Fruit fly (Drosophila melanogaster) whole organism, embryonic: ENCODE results near the gene CG3815.

Source experiments
- Atf-2 ChIP-seq: fragments of 200-800 bp; sonication (Bioruptor generic); optimal IDR thresholded peaks from 2 replicates; lab custom pipeline; 2016; ENCODE audit warnings: missing biosample characterization, missing genetic modification characterization
- CG10565 ChIP-seq: fragments of 200-800 bp; sonication (Bioruptor generic); optimal IDR thresholded peaks from 3 replicates; lab custom pipeline; 2016; ENCODE audit warnings: missing biosample characterization, mild to moderate bottlenecking, missing genetic modification characterization
- CG10654 ChIP-seq: fragments of 200-800 bp; sonication (Bioruptor generic); optimal IDR thresholded peaks from 2 replicates; lab custom pipeline; 2016; ENCODE audit warnings: missing biosample characterization, missing genetic modification characterization
- CG11247 ChIP-seq: fragments of 200-800 bp; sonication (Bioruptor generic); IDR thresholded peaks from 2 replicates; pipeline ENCODE4 v1.3.6; 2022; ENCODE audit warnings: missing biosample characterization, missing genetic modification characterization
- CG11456 ChIP-seq: fragments of 200-800 bp; sonication (Bioruptor generic); IDR thresholded peaks from 3 replicates; pipeline ENCODE4 v1.3.6; 2022; ENCODE audit warnings: missing biosample characterization, missing genetic modification characterization
- CG14667 ChIP-seq: fragments of 200-800 bp; sonication (Bioruptor generic); IDR thresholded peaks from 2 replicates; pipeline ENCODE4 v1.3.6; 2022; ENCODE audit warnings: missing biosample characterization, missing genetic modification characterization
- CG14860 ChIP-seq: fragments of 200-800 bp; sonication (Bioruptor generic); IDR thresholded peaks from 3 replicates; pipeline ENCODE4 v1.3.6; 2022; ENCODE audit warnings: missing biosample characterization, missing genetic modification characterization; ENCODE audit not compliant: partially characterized antibody
- CG16815 ChIP-seq: fragments of 200-800 bp; sonication (Bioruptor generic); optimal IDR thresholded peaks from 3 replicates; lab custom pipeline; 2017; ENCODE audit warnings: missing biosample characterization, mild to moderate bottlenecking, missing genetic modification characterization
- CG17359 ChIP-seq: fragments of 200-800 bp; sonication (Bioruptor generic); optimal IDR thresholded peaks from 3 replicates; lab custom pipeline; 2018; ENCODE audit warnings: missing biosample characterization, mild to moderate bottlenecking, missing genetic modification characterization, moderate library complexity
- CG17568 ChIP-seq: fragments of 200-800 bp; sonication (Bioruptor generic); optimal IDR thresholded peaks from 2 replicates; lab custom pipeline; 2018; ENCODE audit warnings: missing biosample characterization, mild to moderate bottlenecking, missing genetic modification characterization, moderate library complexity
- CG17912 ChIP-seq: fragments of 200-800 bp; sonication (Bioruptor generic); optimal IDR thresholded peaks from 2 replicates; lab custom pipeline; 2018; ENCODE audit warnings: missing biosample characterization, mild to moderate bottlenecking, missing genetic modification characterization
- CG18599 ChIP-seq: fragments of 200-800 bp; sonication (Bioruptor generic); optimal IDR thresholded peaks from 3 replicates; lab custom pipeline; 2017; ENCODE audit warnings: missing biosample characterization, missing genetic modification characterization, mild to moderate bottlenecking, moderate library complexity, missing genetic modification reagents
- CG2199 ChIP-seq: fragments of 200-800 bp; sonication (Bioruptor generic); IDR thresholded peaks from 3 replicates; pipeline ENCODE4 v1.3.6; 2022; ENCODE audit warnings: missing biosample characterization, missing genetic modification characterization
- CG31365 ChIP-seq: fragments of 200-800 bp; sonication (Bioruptor generic); optimal IDR thresholded peaks from 2 replicates; lab custom pipeline; 2018; ENCODE audit warnings: missing biosample characterization, mild to moderate bottlenecking, missing genetic modification characterization
- CG32532 ChIP-seq: fragments of 200-800 bp; sonication (Bioruptor generic); IDR thresholded peaks from 2 replicates; pipeline ENCODE4 v1.3.6; 2022; ENCODE audit warnings: missing biosample characterization, missing genetic modification characterization
- CG33213 ChIP-seq: fragments of 200-800 bp; sonication (Bioruptor generic); optimal IDR thresholded peaks from 3 replicates; lab custom pipeline; 2016; ENCODE audit warnings: missing biosample characterization, missing genetic modification characterization
- CG4328 ChIP-seq: fragments of 200-800 bp; sonication (Bioruptor generic); optimal IDR thresholded peaks from 3 replicates; lab custom pipeline; 2017; ENCODE audit warnings: missing biosample characterization, missing genetic modification reagents, missing genetic modification characterization
- CG5953 ChIP-seq: fragments of 200-800 bp; sonication (Bioruptor generic); IDR thresholded peaks from 2 replicates; pipeline ENCODE4 v1.3.6; 2022; ENCODE audit warnings: missing biosample characterization, missing genetic modification characterization
- CG7963 ChIP-seq: fragments of 200-800 bp; sonication (Bioruptor generic); IDR thresholded peaks from 3 replicates; pipeline ENCODE4 v1.3.6; 2022; ENCODE audit warnings: missing biosample characterization, missing genetic modification characterization; ENCODE audit not compliant: partially characterized antibody
- CG8290 ChIP-seq, 3 experiments: fragments of 200-800 bp; sonication (Bioruptor generic); optimal IDR thresholded peaks; 2 replicates each; lab custom pipeline; 2016 to 2019; ENCODE audit warnings: missing biosample characterization in 3 of 3, missing genetic modification characterization in 3 of 3, mild to moderate bottlenecking in 2 of 3, moderate library complexity in 1 of 3
- Camta ChIP-seq: fragments of 200-800 bp; sonication (Bioruptor generic); optimal IDR thresholded peaks from 2 replicates; lab custom pipeline; 2016; ENCODE audit warnings: missing biosample characterization, missing genetic modification characterization
- Ets97D ChIP-seq: fragments of 200-800 bp; sonication (Bioruptor generic); optimal IDR thresholded peaks from 3 replicates; lab custom pipeline; 2016; ENCODE audit warnings: missing biosample characterization, missing genetic modification characterization
- HmgD ChIP-seq: fragments of 200-800 bp; sonication (Bioruptor generic); optimal IDR thresholded peaks from 3 replicates; lab custom pipeline; 2016; ENCODE audit warnings: missing biosample characterization, missing genetic modification characterization
- Opbp ChIP-seq: fragments of 200-800 bp; sonication (Bioruptor generic); IDR thresholded peaks from 3 replicates; pipeline ENCODE4 v1.3.6; 2022; ENCODE audit warnings: missing biosample characterization, missing genetic modification characterization; ENCODE audit not compliant: partially characterized antibody
- Sox102F ChIP-seq: fragments of 200-800 bp; sonication (Bioruptor generic); optimal IDR thresholded peaks from 2 replicates; lab custom pipeline; 2018; ENCODE audit warnings: missing biosample characterization, mild to moderate bottlenecking, missing genetic modification characterization, moderate library complexity
- Stat92E ChIP-seq, 3 experiments: fragments of >200 bp in 2 of 3; fragments of 200-800 bp in 1 of 3; sonication (Bioruptor generic) in 1 of 3; optimal IDR thresholded peaks; 2 replicates each; lab custom pipeline; 2017 to 2019; ENCODE audit warnings: missing biosample characterization in 3 of 3, missing genetic modification characterization in 3 of 3, mild to moderate bottlenecking in 1 of 3, moderate library complexity in 1 of 3
- cato ChIP-seq: fragments of 200-800 bp; sonication (Bioruptor generic); optimal IDR thresholded peaks from 2 replicates; lab custom pipeline; 2016; ENCODE audit warnings: missing biosample characterization, missing genetic modification characterization, borderline replicate concordance
- chif ChIP-seq, 2 experiments: fragments of 200-800 bp; sonication (Bioruptor generic); optimal IDR thresholded peaks; 3 replicates each; lab custom pipeline; 2016; ENCODE audit warnings: missing biosample characterization in 2 of 2, missing genetic modification characterization in 2 of 2
- chn ChIP-seq: fragments of 200-800 bp; sonication (Bioruptor generic); optimal IDR thresholded peaks from 2 replicates; lab custom pipeline; 2016; ENCODE audit warnings: missing biosample characterization, missing genetic modification characterization
- fu2 ChIP-seq: fragments of 200-800 bp; sonication (Bioruptor generic); optimal IDR thresholded peaks from 2 replicates; lab custom pipeline; 2016; ENCODE audit warnings: missing biosample characterization, missing genetic modification characterization
- grau ChIP-seq: fragments of 200-800 bp; optimal IDR thresholded peaks from 3 replicates; lab custom pipeline; 2019; ENCODE audit warnings: missing biosample characterization, mild to moderate bottlenecking, missing genetic modification characterization, moderate library complexity
- grn ChIP-seq: fragments of 200-800 bp; sonication (Bioruptor generic); optimal IDR thresholded peaks from 3 replicates; lab custom pipeline; 2017; ENCODE audit warnings: missing biosample characterization, missing genetic modification characterization
- gro ChIP-seq: fragments of 200-800 bp; sonication (Bioruptor generic); optimal IDR thresholded peaks from 2 replicates; lab custom pipeline; 2016; ENCODE audit warnings: missing biosample characterization, missing genetic modification characterization
- gsb-n ChIP-seq: fragments of 200-800 bp; sonication (Bioruptor generic); optimal IDR thresholded peaks from 3 replicates; lab custom pipeline; 2018; ENCODE audit warnings: missing biosample characterization, mild to moderate bottlenecking, missing genetic modification characterization
- insv ChIP-seq, 2 experiments: fragments of 200-800 bp; sonication (Bioruptor generic); optimal IDR thresholded peaks; 3 replicates each; lab custom pipeline; 2016 to 2018; ENCODE audit warnings: missing biosample characterization in 2 of 2, missing genetic modification characterization in 2 of 2
- mld ChIP-seq: fragments of 200-800 bp; sonication (Bioruptor generic); IDR thresholded peaks from 3 replicates; pipeline ENCODE4 v1.3.6; 2022; ENCODE audit warnings: missing biosample characterization, missing genetic modification characterization; ENCODE audit not compliant: partially characterized antibody
- nerfin-1 ChIP-seq: fragments of 200-800 bp; sonication (Bioruptor generic); optimal IDR thresholded peaks from 3 replicates; lab custom pipeline; 2019; ENCODE audit warnings: missing biosample characterization, mild to moderate bottlenecking, missing genetic modification characterization, moderate library complexity
- phol ChIP-seq: fragments of 200-800 bp; sonication (Bioruptor generic); optimal IDR thresholded peaks from 3 replicates; lab custom pipeline; 2018; ENCODE audit warnings: missing biosample characterization, mild to moderate bottlenecking, missing genetic modification characterization, moderate library complexity
- pnt ChIP-seq: fragments of 200-800 bp; sonication (Bioruptor generic); optimal IDR thresholded peaks from 3 replicates; lab custom pipeline; 2016; ENCODE audit warnings: missing biosample characterization, missing genetic modification characterization
- psq ChIP-seq: fragments of 200-800 bp; sonication (Bioruptor generic); optimal IDR thresholded peaks from 2 replicates; lab custom pipeline; 2017; ENCODE audit warnings: missing biosample characterization, missing genetic modification characterization
- schlank ChIP-seq: fragments of 200-800 bp; sonication (Bioruptor generic); optimal IDR thresholded peaks from 2 replicates; lab custom pipeline; 2018; ENCODE audit warnings: missing biosample characterization, mild to moderate bottlenecking, missing genetic modification characterization
- so ChIP-seq: fragments of 200-800 bp; sonication (Bioruptor generic); IDR thresholded peaks from 3 replicates; pipeline ENCODE4 v1.3.6; 2022; ENCODE audit warnings: missing biosample characterization, missing genetic modification characterization
- tgo ChIP-seq: fragments of 200-800 bp; sonication (Bioruptor generic); IDR thresholded peaks from 3 replicates; pipeline ENCODE4 v1.3.6; 2022; ENCODE audit warnings: missing biosample characterization, missing genetic modification characterization
- trem ChIP-seq: fragments of 200-800 bp; optimal IDR thresholded peaks from 3 replicates; lab custom pipeline; 2019; ENCODE audit warnings: missing biosample characterization, mild to moderate bottlenecking, missing genetic modification characterization, moderate library complexity
- ttk ChIP-seq: fragments of 200-800 bp; sonication (Bioruptor generic); IDR thresholded peaks from 2 replicates; pipeline ENCODE4 v2.1.2; 2022; ENCODE audit warnings: missing biosample characterization, missing genetic modification characterization
- wek ChIP-seq: fragments of 200-800 bp; sonication (Bioruptor generic); optimal IDR thresholded peaks from 3 replicates; lab custom pipeline; 2018; ENCODE audit warnings: missing biosample characterization, mild to moderate bottlenecking, missing genetic modification characterization, moderate library complexity
- z ChIP-seq: fragments of 200-800 bp; sonication (Bioruptor generic); IDR thresholded peaks from 3 replicates; pipeline ENCODE4 v1.3.6; 2022; ENCODE audit warnings: missing biosample characterization, missing genetic modification characterization
- zfh1 ChIP-seq: fragments of 200-800 bp; sonication (Bioruptor generic); IDR thresholded peaks from 3 replicates; pipeline ENCODE4 v1.3.6; 2022; ENCODE audit warnings: missing biosample characterization, missing genetic modification characterization

Gene CG3815

dm6 chrX:6343786-6344537 lies 48.8 kb downstream of the CG3815 start (continued):
- no peak for TF ChIP-seq CG31365 (tag; lab: Kevin White, UChicago)
- no peak for TF ChIP-seq insv (GFP tag; optimal IDR thresholded peaks at IDR 0.05; lab: Kevin White, UChicago)
- no peak for TF ChIP-seq CG14667 (GFP tag; lab: Robert Waterston, UW)
- TF ChIP-seq grn: peak; percentile 83
- TF ChIP-seq grau (tag; lab: Kevin White, UChicago): no peak
- TF ChIP-seq CG7963: no peak
- TF ChIP-seq tgo (GFP tag; lab: Robert Waterston, UW): peak; percentile 50; the same call in 1 of the 3 replicates
- TF ChIP-seq CG10565 (GFP tag; lab: Kevin White, UChicago): no peak
- TF ChIP-seq z (GFP tag; lab: Robert Waterston, UW): 0 out of 3 replicates have a peak, but pooled peaks have one; percentile 14
- TF ChIP-seq CG32532 (GFP tag; lab: Robert Waterston, UW): no peak
- TF ChIP-seq CG2199 (GFP tag; lab: Robert Waterston, UW): no peak
- no peak for TF ChIP-seq fu2
- no peak for TF ChIP-seq Ets97D (GFP tag; lab: Kevin White, UChicago)
- no peak for TF ChIP-seq nerfin-1 (tag; lab: Kevin White, UChicago)
- no peak for TF ChIP-seq Opbp (GFP tag; lab: Robert Waterston, UW)
- 0 out of 3 replicates have a peak, but pooled peaks have one; percentile 64 for TF ChIP-seq so (GFP tag; lab: Robert Waterston, UW)
- no peak for TF ChIP-seq chif (GFP tag; optimal IDR thresholded peaks at IDR 0.05; lab: Kevin White, UChicago)
- no peak for TF ChIP-seq mld
- TF ChIP-seq CG33213 (GFP tag; lab: Kevin White, UChicago): no peak
- no peak for TF ChIP-seq CG11456
- TF ChIP-seq CG17359: peak; percentile 48
- no peak for TF ChIP-seq wek
- no peak for TF ChIP-seq phol (tag; lab: Kevin White, UChicago)
- TF ChIP-seq Camta (GFP tag; lab: Kevin White, UChicago): no peak
- peak; percentile 7 for TF ChIP-seq chn (GFP tag; lab: Kevin White, UChicago)
- TF ChIP-seq schlank (tag; lab: Kevin White, UChicago): no peak
- peak; percentile 2 for TF ChIP-seq Atf-2 (GFP tag; lab: Kevin White, UChicago)
- TF ChIP-seq psq: no peak
- no peak for TF ChIP-seq CG16815 (GFP tag; lab: Kevin White, UChicago)
- TF ChIP-seq CG17912 (GFP tag; lab: Kevin White, UChicago): no peak
- TF ChIP-seq HmgD: no peak
- peak; percentile 63 for TF ChIP-seq Sox102F (GFP tag; lab: Kevin White, UChicago)
- no peak for TF ChIP-seq CG8290 (GFP tag; optimal IDR thresholded peaks at IDR 0.05; lab: Kevin White, UChicago)
- TF ChIP-seq CG8290 (tag; optimal IDR thresholded peaks at IDR 0.05; lab: Kevin White, UChicago): no peak
- TF ChIP-seq pnt (GFP tag; lab: Kevin White, UChicago): no peak
- peak; percentile 2 for TF ChIP-seq CG18599 (GFP tag; lab: Kevin White, UChicago)
- TF ChIP-seq zfh1 (GFP tag; lab: Robert Waterston, UW): peak; percentile 75; the same call in 2 of the 3 replicates
- no peak for TF ChIP-seq Stat92E (GFP tag; optimal IDR thresholded peaks at IDR 0.05; lab: Kevin White, UChicago)
- no peak for TF ChIP-seq trem
- TF ChIP-seq gsb-n (tag; lab: Kevin White, UChicago): no peak
- no peak for TF ChIP-seq CG10654
- no peak for TF ChIP-seq CG17568
- TF ChIP-seq CG4328 (GFP tag; lab: Kevin White, UChicago): no peak
- no peak for TF ChIP-seq gro
- peak; percentile 65; the same call in 1 of the 2 replicates for TF ChIP-seq ttk (GFP tag; lab: Robert Waterston, UW)
- TF ChIP-seq cato (GFP tag; lab: Kevin White, UChicago): no peak
- no peak for TF ChIP-seq CG11247 (GFP tag; lab: Robert Waterston, UW)
- no peak; the same call in 1 of the 2 replicates for TF ChIP-seq CG5953
- TF ChIP-seq CG14860: no peak
